Fruit fly (Drosophila melanogaster) whole organism, prepupa: ENCODE measurements around the gene CG3071.

Experiments
- CG10631 ChIP-seq: fragments of 200-800 bp; sonication (Bioruptor generic); optimal IDR thresholded peaks from 2 replicates; lab custom pipeline; 2016; ENCODE audit warnings: missing biosample characterization, missing genetic modification characterization
- CG10669 ChIP-seq: fragments of 200-800 bp; sonication (Bioruptor generic); optimal IDR thresholded peaks from 3 replicates; lab custom pipeline; 2018; ENCODE audit warnings: missing biosample characterization, mild to moderate bottlenecking, missing genetic modification characterization, moderate library complexity
- CG11294 ChIP-seq: fragments of 200-800 bp; sonication (Bioruptor generic); IDR thresholded peaks from 2 replicates; pipeline ENCODE4 v1.3.6; 2022; ENCODE audit warnings: missing biosample characterization, missing genetic modification characterization
- CG1621 ChIP-seq: fragments of 200-800 bp; sonication (Bioruptor generic); optimal IDR thresholded peaks from 3 replicates; lab custom pipeline; 2018; ENCODE audit warnings: missing biosample characterization, mild to moderate bottlenecking, missing genetic modification characterization
- CG31627 ChIP-seq: fragments of 200-800 bp; sonication (Bioruptor generic); optimal IDR thresholded peaks from 3 replicates; lab custom pipeline; 2016; ENCODE audit warnings: missing biosample characterization, missing genetic modification characterization
- CG34406 ChIP-seq: fragments of 200-800 bp; sonication (Bioruptor generic); optimal IDR thresholded peaks from 3 replicates; lab custom pipeline; 2016; ENCODE audit warnings: missing biosample characterization, missing genetic modification characterization
- CG3919 ChIP-seq: fragments of 200-800 bp; sonication (Bioruptor generic); optimal IDR thresholded peaks from 3 replicates; lab custom pipeline; 2016; ENCODE audit warnings: missing biosample characterization, missing genetic modification characterization
- CG4318 ChIP-seq: fragments of 200-800 bp; sonication (Bioruptor generic); optimal IDR thresholded peaks from 3 replicates; lab custom pipeline; 2017; ENCODE audit warnings: missing biosample characterization, mild to moderate bottlenecking, missing genetic modification characterization
- CG6163 ChIP-seq: fragments of 200-800 bp; sonication (Bioruptor generic); IDR thresholded peaks from 3 replicates; pipeline ENCODE4 v1.3.6; 2022; ENCODE audit warnings: missing biosample characterization, missing genetic modification characterization
- CG6792 ChIP-seq: fragments of 200-800 bp; sonication (Bioruptor generic); optimal IDR thresholded peaks from 3 replicates; lab custom pipeline; 2016; ENCODE audit warnings: missing biosample characterization, missing genetic modification characterization
- CG6808 ChIP-seq: fragments of 200-800 bp; sonication (Bioruptor generic); optimal IDR thresholded peaks from 3 replicates; lab custom pipeline; 2017; ENCODE audit warnings: missing biosample characterization, missing genetic modification characterization, mild to moderate bottlenecking, moderate library complexity, missing genetic modification reagents
- CG6854 ChIP-seq: fragments of 200-800 bp; sonication (Bioruptor generic); optimal IDR thresholded peaks from 2 replicates; lab custom pipeline; 2017; ENCODE audit warnings: missing biosample characterization, mild to moderate bottlenecking, missing genetic modification characterization
- CG7368 ChIP-seq: fragments of 200-800 bp; sonication (Bioruptor generic); optimal IDR thresholded peaks from 3 replicates; lab custom pipeline; 2016; ENCODE audit warnings: missing biosample characterization, missing genetic modification characterization
- CG8119 ChIP-seq: fragments of 200-800 bp; sonication (Bioruptor generic); IDR thresholded peaks from 3 replicates; pipeline ENCODE4 v1.3.6; 2022; ENCODE audit warnings: missing biosample characterization, missing genetic modification characterization
- CG8319 ChIP-seq: fragments of 200-800 bp; sonication (Bioruptor generic); optimal IDR thresholded peaks from 3 replicates; lab custom pipeline; 2016; ENCODE audit warnings: missing biosample characterization, missing genetic modification characterization
- CG8632 ChIP-seq: fragments of 200-800 bp; sonication (Bioruptor generic); optimal IDR thresholded peaks from 3 replicates; lab custom pipeline; 2016; ENCODE audit warnings: missing biosample characterization, missing genetic modification characterization
- Eip75B ChIP-seq: fragments of 200-800 bp; sonication (Bioruptor generic); optimal IDR thresholded peaks from 3 replicates; lab custom pipeline; 2016; ENCODE audit warnings: missing biosample characterization, missing genetic modification characterization
- Ets21C ChIP-seq: fragments of 200-800 bp; sonication (Bioruptor generic); optimal IDR thresholded peaks from 3 replicates; lab custom pipeline; 2016; ENCODE audit warnings: missing biosample characterization, missing genetic modification characterization
- Ets96B ChIP-seq: fragments of 200-800 bp; optimal IDR thresholded peaks from 2 replicates; lab custom pipeline; 2019; ENCODE audit warnings: missing biosample characterization, mild to moderate bottlenecking, missing genetic modification characterization, moderate library complexity
- Gug ChIP-seq: fragments of 200-800 bp; sonication (Bioruptor generic); IDR thresholded peaks from 2 replicates; pipeline ENCODE4 v1.3.6; 2022; ENCODE audit warnings: missing biosample characterization, missing genetic modification characterization
- Hr38 ChIP-seq: sonication (Bioruptor generic); optimal IDR thresholded peaks from 2 replicates; lab custom pipeline; 2016; ENCODE audit warnings: missing biosample characterization, missing genetic modification characterization
- Hr39 ChIP-seq: fragments of 200-800 bp; sonication (Bioruptor generic); optimal IDR thresholded peaks from 2 replicates; lab custom pipeline; 2016; ENCODE audit warnings: missing biosample characterization, missing genetic modification characterization
- Lpt ChIP-seq: fragments of 200-800 bp; sonication (Bioruptor generic); optimal IDR thresholded peaks from 3 replicates; lab custom pipeline; 2016; ENCODE audit warnings: missing biosample characterization, missing genetic modification characterization
- Met ChIP-seq: fragments of 200-800 bp; sonication (Bioruptor generic); optimal IDR thresholded peaks from 3 replicates; lab custom pipeline; 2016; ENCODE audit warnings: missing biosample characterization, missing genetic modification characterization
- Smox ChIP-seq: fragments of 200-800 bp; sonication (Bioruptor generic); optimal IDR thresholded peaks from 3 replicates; lab custom pipeline; 2016; ENCODE audit warnings: missing biosample characterization, missing genetic modification characterization
- Sox102F ChIP-seq: fragments of 200-800 bp; sonication (Bioruptor generic); optimal IDR thresholded peaks from 2 replicates; lab custom pipeline; 2016; ENCODE audit warnings: missing biosample characterization, mild to moderate bottlenecking, missing genetic modification characterization
- Sox14 ChIP-seq: fragments of 200-800 bp; sonication (Bioruptor generic); optimal IDR thresholded peaks from 3 replicates; lab custom pipeline; 2016; ENCODE audit warnings: missing biosample characterization, missing genetic modification characterization
- achi ChIP-seq: fragments of 200-800 bp; sonication (Bioruptor generic); optimal IDR thresholded peaks from 3 replicates; lab custom pipeline; 2016; ENCODE audit warnings: missing biosample characterization, missing genetic modification characterization
- acj6 ChIP-seq: fragments of 200-800 bp; sonication (Bioruptor generic); optimal IDR thresholded peaks from 3 replicates; lab custom pipeline; 2016; ENCODE audit warnings: missing biosample characterization, missing genetic modification characterization
- cyc ChIP-seq: fragments of 200-800 bp; sonication (Bioruptor generic); optimal IDR thresholded peaks from 3 replicates; lab custom pipeline; 2016; ENCODE audit warnings: missing biosample characterization, missing genetic modification characterization
- dsx ChIP-seq: fragments of 200-800 bp; optimal IDR thresholded peaks from 3 replicates; lab custom pipeline; 2019; ENCODE audit warnings: missing biosample characterization, mild to moderate bottlenecking, missing genetic modification characterization, moderate library complexity; ENCODE audit not compliant: poor library complexity, severe bottlenecking
- eg ChIP-seq: fragments of 200-800 bp; sonication (Bioruptor generic); IDR thresholded peaks from 3 replicates; pipeline ENCODE4 v1.3.6; 2022; ENCODE audit warnings: missing biosample characterization, missing genetic modification characterization
- esn ChIP-seq: fragments of 200-800 bp; sonication (Bioruptor generic); optimal IDR thresholded peaks from 2 replicates; lab custom pipeline; 2016; ENCODE audit warnings: missing biosample characterization, mild to moderate bottlenecking, missing genetic modification characterization, moderate library complexity
- fd85E ChIP-seq: fragments of 200-800 bp; sonication (Bioruptor generic); optimal IDR thresholded peaks from 3 replicates; lab custom pipeline; 2016; ENCODE audit warnings: missing biosample characterization, missing genetic modification characterization
- net ChIP-seq: fragments of 200-800 bp; sonication (Bioruptor generic); optimal IDR thresholded peaks from 3 replicates; lab custom pipeline; 2016; ENCODE audit warnings: missing biosample characterization, missing genetic modification characterization
- spab ChIP-seq: fragments of 200-800 bp; sonication (Bioruptor generic); optimal IDR thresholded peaks from 2 replicates; lab custom pipeline; 2017; ENCODE audit warnings: missing biosample characterization, mild to moderate bottlenecking, missing genetic modification characterization, missing genetic modification reagents
- ss ChIP-seq, 2 experiments: fragments of 200-800 bp; sonication (Bioruptor generic); optimal IDR thresholded peaks; 2 replicates in 1 of 2; 3 replicates in 1 of 2; lab custom pipeline; 2017 to 2018; ENCODE audit warnings: mild to moderate bottlenecking in 2 of 2, missing biosample characterization in 2 of 2, missing genetic modification characterization in 2 of 2, moderate library complexity in 1 of 2
- topi ChIP-seq: fragments of 200-800 bp; sonication (Bioruptor generic); optimal IDR thresholded peaks from 3 replicates; lab custom pipeline; 2016; ENCODE audit warnings: missing biosample characterization, missing genetic modification characterization
- vri ChIP-seq: fragments of 200-800 bp; sonication (Bioruptor generic); optimal IDR thresholded peaks from 3 replicates; lab custom pipeline; 2016; ENCODE audit warnings: missing biosample characterization, mild to moderate bottlenecking, missing genetic modification characterization

Gene CG3071

dm6 chrX:2294474-2295434 lies 32.1 kb downstream of the CG3071 start (continued):
- TF ChIP-seq spab (peak; percentile 20), Smox (GFP tag; lab: Kevin White, UChicago) (peak; percentile 60), dsx (GFP tag; lab: Kevin White, UChicago) (peak; percentile 44), CG1621 (tag; lab: Kevin White, UChicago) (peak; percentile 28), Ets96B (tag; lab: Kevin White, UChicago) (peak; percentile 27), vri (peak; percentile 57), eg (peak; percentile 70; the same call in 2 of the 3 replicates), CG6792 (GFP tag; lab: Kevin White, UChicago) (peak; percentile 53), CG31627 (GFP tag; lab: Kevin White, UChicago) (peak; percentile 59), Eip75B (GFP tag; lab: Kevin White, UChicago) (peak; percentile 78)

DNA sequence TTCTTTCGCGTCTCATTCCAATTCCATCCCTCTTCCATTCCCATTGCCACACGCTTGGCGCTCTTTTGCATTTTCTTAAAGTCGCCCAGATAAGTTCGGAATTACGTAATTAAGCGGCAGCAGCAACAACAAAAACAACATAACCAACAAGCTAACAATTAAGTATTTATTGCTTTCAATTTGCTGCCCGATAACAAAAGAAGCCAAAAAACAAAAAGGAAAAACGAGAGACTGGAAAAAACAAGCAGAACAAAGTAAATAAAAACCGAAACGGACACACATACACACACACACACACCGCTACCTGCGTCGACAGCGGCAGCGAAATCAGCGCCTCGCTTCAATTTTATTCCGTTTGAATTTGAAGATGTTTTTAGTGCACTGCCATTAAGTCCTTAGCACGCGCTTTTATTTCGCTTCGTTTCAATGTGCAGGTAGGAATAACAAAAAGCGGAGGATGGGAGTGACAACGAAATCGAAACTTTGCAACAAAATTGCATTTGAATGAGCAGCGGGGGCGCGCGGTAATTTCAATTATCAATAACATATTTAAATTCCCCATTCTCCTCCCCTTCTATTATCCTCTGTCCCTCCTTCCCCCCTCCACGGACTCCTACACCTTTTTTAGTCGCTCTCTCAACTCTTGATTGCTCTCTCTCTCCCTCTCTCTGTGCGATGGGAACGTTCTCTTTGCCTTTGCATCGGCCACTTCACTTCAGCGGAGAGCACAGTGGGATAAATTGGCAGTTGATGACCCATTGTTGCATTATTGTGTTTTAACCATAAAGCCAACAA lies 33.0 kb downstream of the CG3071 start, which contains the start of gene Raf:
Gene Raf (plus strand): TSS at position 32 of the 795 bp plus-strand sequence.
- TF ChIP-seq CG8632 (GFP tag; lab: Kevin White, UChicago) (no peak), ss (GFP tag; optimal IDR thresholded peaks at IDR 0.05; lab: Kevin White, UChicago) (no peak), esn (GFP tag; lab: Kevin White, UChicago) (no peak), fd85E (no peak), CG6854 (peak; percentile 36), CG4318 (GFP tag; lab: Kevin White, UChicago) (no peak), net (GFP tag; lab: Kevin White, UChicago) (no peak), Sox14 (GFP tag; lab: Kevin White, UChicago) (no peak), CG11294 (GFP tag; lab: Robert Waterston, UW) (0 out of 2 replicates have a peak, but pooled peaks have one; percentile 68), acj6 (no peak), CG1621 (tag; lab: Kevin White, UChicago) (no peak), CG6163 (GFP tag; lab: Robert Waterston, UW) (peak; percentile 10; the same call in 1 of the 3 replicates), achi (no peak), cyc (GFP tag; lab: Kevin White, UChicago) (no peak), CG6792 (GFP tag; lab: Kevin White, UChicago) (no peak), CG10669 (GFP tag; lab: Kevin White, UChicago) (peak; percentile 1), Gug (GFP tag; lab: Robert Waterston, UW) (no peak; the same call in 1 of the 2 replicates), CG6808 (GFP tag; lab: Kevin White, UChicago) (no peak), vri (peak; percentile 96), Hr39 (GFP tag; lab: Kevin White, UChicago) (no peak), eg (0 out of 3 replicates have a peak, but pooled peaks have one; percentile 70), topi (GFP tag; lab: Kevin White, UChicago) (no peak), CG8319 (GFP tag; lab: Kevin White, UChicago) (no peak), Ets21C (GFP tag; lab: Kevin White, UChicago) (no peak), Ets96B (tag; lab: Kevin White, UChicago) (no peak), CG7368 (GFP tag; lab: Kevin White, UChicago) (no peak), CG8119 (GFP tag; lab: Robert Waterston, UW) (no peak), Hr38 (GFP tag; lab: Kevin White, UChicago) (no peak), Smox (GFP tag; lab: Kevin White, UChicago) (no peak), spab (no peak), CG34406 (GFP tag; lab: Kevin White, UChicago) (no peak), Lpt (GFP tag; lab: Kevin White, UChicago) (no peak), Met (GFP tag; lab: Kevin White, UChicago) (no peak), CG3919 (no peak), CG10631 (GFP tag; lab: Kevin White, UChicago) (no peak), Sox102F (GFP tag; lab: Kevin White, UChicago) (no peak)
